Fruit fly (Drosophila melanogaster) whole organism, prepupa: ENCODE data around the gene CG2747.
A peak's percentile ranks its signal among the peaks of the same experiment; 100 is the strongest.

ENCODE experiments used
- Blimp-1 ChIP-seq: fragments of 200-800 bp; sonication (Bioruptor generic); optimal IDR thresholded peaks from 3 replicates; lab custom pipeline; 2017; ENCODE audit warnings: missing biosample characterization, missing genetic modification characterization, mild to moderate bottlenecking, moderate library complexity, missing genetic modification reagents
- CG10631 ChIP-seq: fragments of 200-800 bp; sonication (Bioruptor generic); optimal IDR thresholded peaks from 2 replicates; lab custom pipeline; 2016; ENCODE audit warnings: missing biosample characterization, missing genetic modification characterization
- CG10669 ChIP-seq: fragments of 200-800 bp; sonication (Bioruptor generic); optimal IDR thresholded peaks from 3 replicates; lab custom pipeline; 2018; ENCODE audit warnings: missing biosample characterization, mild to moderate bottlenecking, missing genetic modification characterization, moderate library complexity
- CG11762 ChIP-seq: fragments of 200-800 bp; sonication (Bioruptor generic); optimal IDR thresholded peaks from 3 replicates; lab custom pipeline; 2016; ENCODE audit warnings: missing biosample characterization, missing genetic modification characterization; ENCODE audit not compliant: insufficient read depth
- CG11902 ChIP-seq: fragments of 200-800 bp; sonication (Bioruptor generic); optimal IDR thresholded peaks from 3 replicates; lab custom pipeline; 2016; ENCODE audit warnings: missing biosample characterization, missing genetic modification characterization
- CG1621 ChIP-seq: fragments of 200-800 bp; sonication (Bioruptor generic); optimal IDR thresholded peaks from 3 replicates; lab custom pipeline; 2018; ENCODE audit warnings: missing biosample characterization, mild to moderate bottlenecking, missing genetic modification characterization
- CG16779 ChIP-seq: fragments of 200-800 bp; sonication (Bioruptor generic); optimal IDR thresholded peaks from 3 replicates; lab custom pipeline; 2017; ENCODE audit warnings: missing biosample characterization, mild to moderate bottlenecking, missing genetic modification characterization
- CG31627 ChIP-seq: fragments of 200-800 bp; sonication (Bioruptor generic); optimal IDR thresholded peaks from 3 replicates; lab custom pipeline; 2016; ENCODE audit warnings: missing biosample characterization, missing genetic modification characterization
- CG32006 ChIP-seq: fragments of 200-800 bp; sonication (Bioruptor generic); optimal IDR thresholded peaks from 3 replicates; lab custom pipeline; 2017; ENCODE audit warnings: missing biosample characterization, mild to moderate bottlenecking, missing genetic modification characterization
- CG3919 ChIP-seq: fragments of 200-800 bp; sonication (Bioruptor generic); optimal IDR thresholded peaks from 3 replicates; lab custom pipeline; 2016; ENCODE audit warnings: missing biosample characterization, missing genetic modification characterization
- CG4318 ChIP-seq: fragments of 200-800 bp; sonication (Bioruptor generic); optimal IDR thresholded peaks from 3 replicates; lab custom pipeline; 2017; ENCODE audit warnings: missing biosample characterization, mild to moderate bottlenecking, missing genetic modification characterization
- CG6163 ChIP-seq: fragments of 200-800 bp; sonication (Bioruptor generic); IDR thresholded peaks from 3 replicates; pipeline ENCODE4 v1.3.6; 2022; ENCODE audit warnings: missing biosample characterization, missing genetic modification characterization
- CG6808 ChIP-seq: fragments of 200-800 bp; sonication (Bioruptor generic); optimal IDR thresholded peaks from 3 replicates; lab custom pipeline; 2017; ENCODE audit warnings: missing biosample characterization, missing genetic modification characterization, mild to moderate bottlenecking, moderate library complexity, missing genetic modification reagents
- CG7368 ChIP-seq: fragments of 200-800 bp; sonication (Bioruptor generic); optimal IDR thresholded peaks from 3 replicates; lab custom pipeline; 2016; ENCODE audit warnings: missing biosample characterization, missing genetic modification characterization
- CG8319 ChIP-seq: fragments of 200-800 bp; sonication (Bioruptor generic); optimal IDR thresholded peaks from 3 replicates; lab custom pipeline; 2016; ENCODE audit warnings: missing biosample characterization, missing genetic modification characterization
- CG8632 ChIP-seq: fragments of 200-800 bp; sonication (Bioruptor generic); optimal IDR thresholded peaks from 3 replicates; lab custom pipeline; 2016; ENCODE audit warnings: missing biosample characterization, missing genetic modification characterization
- CG9139 ChIP-seq: fragments of 200-800 bp; sonication (Bioruptor generic); optimal IDR thresholded peaks from 3 replicates; lab custom pipeline; 2017; ENCODE audit warnings: missing biosample characterization, mild to moderate bottlenecking, missing genetic modification characterization
- Eip78C ChIP-seq: fragments of 200-800 bp; sonication (Bioruptor generic); peaks from one replicate; lab custom pipeline; 2016; ENCODE audit warnings: missing biosample characterization, missing genetic modification characterization
- Ets21C ChIP-seq: fragments of 200-800 bp; sonication (Bioruptor generic); optimal IDR thresholded peaks from 3 replicates; lab custom pipeline; 2016; ENCODE audit warnings: missing biosample characterization, missing genetic modification characterization
- Ets96B ChIP-seq: fragments of 200-800 bp; optimal IDR thresholded peaks from 2 replicates; lab custom pipeline; 2019; ENCODE audit warnings: missing biosample characterization, mild to moderate bottlenecking, missing genetic modification characterization, moderate library complexity
- Hr38 ChIP-seq: sonication (Bioruptor generic); optimal IDR thresholded peaks from 2 replicates; lab custom pipeline; 2016; ENCODE audit warnings: missing biosample characterization, missing genetic modification characterization
- Hr4 ChIP-seq: fragments of 200-800 bp; sonication (Bioruptor generic); optimal IDR thresholded peaks from 3 replicates; lab custom pipeline; 2016; ENCODE audit warnings: missing biosample characterization, missing genetic modification characterization
- Met ChIP-seq: fragments of 200-800 bp; sonication (Bioruptor generic); optimal IDR thresholded peaks from 3 replicates; lab custom pipeline; 2016; ENCODE audit warnings: missing biosample characterization, missing genetic modification characterization
- OdsH ChIP-seq: fragments of 200-800 bp; sonication (Bioruptor generic); optimal IDR thresholded peaks from 3 replicates; lab custom pipeline; 2016; ENCODE audit warnings: missing biosample characterization, missing genetic modification characterization
- Smox ChIP-seq: fragments of 200-800 bp; sonication (Bioruptor generic); optimal IDR thresholded peaks from 3 replicates; lab custom pipeline; 2016; ENCODE audit warnings: missing biosample characterization, missing genetic modification characterization
- Sox14 ChIP-seq: fragments of 200-800 bp; sonication (Bioruptor generic); optimal IDR thresholded peaks from 3 replicates; lab custom pipeline; 2016; ENCODE audit warnings: missing biosample characterization, missing genetic modification characterization
- acj6 ChIP-seq: fragments of 200-800 bp; sonication (Bioruptor generic); optimal IDR thresholded peaks from 3 replicates; lab custom pipeline; 2016; ENCODE audit warnings: missing biosample characterization, missing genetic modification characterization
- cyc ChIP-seq: fragments of 200-800 bp; sonication (Bioruptor generic); optimal IDR thresholded peaks from 3 replicates; lab custom pipeline; 2016; ENCODE audit warnings: missing biosample characterization, missing genetic modification characterization
- esn ChIP-seq: fragments of 200-800 bp; sonication (Bioruptor generic); optimal IDR thresholded peaks from 2 replicates; lab custom pipeline; 2016; ENCODE audit warnings: missing biosample characterization, mild to moderate bottlenecking, missing genetic modification characterization, moderate library complexity
- fd59A ChIP-seq: fragments of 200-800 bp; sonication (Bioruptor generic); optimal IDR thresholded peaks from 2 replicates; lab custom pipeline; 2017; ENCODE audit warnings: missing biosample characterization, mild to moderate bottlenecking, missing genetic modification characterization, missing genetic modification reagents
- fd85E ChIP-seq: fragments of 200-800 bp; sonication (Bioruptor generic); optimal IDR thresholded peaks from 3 replicates; lab custom pipeline; 2016; ENCODE audit warnings: missing biosample characterization, missing genetic modification characterization
- fkh ChIP-seq: fragments of 200-800 bp; sonication (Bioruptor generic); optimal IDR thresholded peaks from 3 replicates; lab custom pipeline; 2017; ENCODE audit warnings: missing biosample characterization, mild to moderate bottlenecking, missing genetic modification characterization, moderate library complexity
- lz ChIP-seq: fragments of 200-800 bp; sonication (Bioruptor generic); optimal IDR thresholded peaks from 3 replicates; lab custom pipeline; 2016; ENCODE audit warnings: missing biosample characterization, missing genetic modification characterization
- net ChIP-seq: fragments of 200-800 bp; sonication (Bioruptor generic); optimal IDR thresholded peaks from 3 replicates; lab custom pipeline; 2016; ENCODE audit warnings: missing biosample characterization, missing genetic modification characterization
- pdm3 ChIP-seq: fragments of 200-800 bp; sonication (Bioruptor generic); optimal IDR thresholded peaks from 3 replicates; lab custom pipeline; 2016; ENCODE audit warnings: missing biosample characterization, missing genetic modification characterization
- salr ChIP-seq, 2 experiments: fragments of 200-800 bp; sonication (Bioruptor generic); optimal IDR thresholded peaks; 3 replicates each; lab custom pipeline; 2016 to 2018; ENCODE audit warnings: missing biosample characterization in 2 of 2, missing genetic modification characterization in 2 of 2, mild to moderate bottlenecking in 1 of 2
- spab ChIP-seq: fragments of 200-800 bp; sonication (Bioruptor generic); optimal IDR thresholded peaks from 2 replicates; lab custom pipeline; 2017; ENCODE audit warnings: missing biosample characterization, mild to moderate bottlenecking, missing genetic modification characterization, missing genetic modification reagents
- topi ChIP-seq: fragments of 200-800 bp; sonication (Bioruptor generic); optimal IDR thresholded peaks from 3 replicates; lab custom pipeline; 2016; ENCODE audit warnings: missing biosample characterization, missing genetic modification characterization

CG2747 gene

DNA sequence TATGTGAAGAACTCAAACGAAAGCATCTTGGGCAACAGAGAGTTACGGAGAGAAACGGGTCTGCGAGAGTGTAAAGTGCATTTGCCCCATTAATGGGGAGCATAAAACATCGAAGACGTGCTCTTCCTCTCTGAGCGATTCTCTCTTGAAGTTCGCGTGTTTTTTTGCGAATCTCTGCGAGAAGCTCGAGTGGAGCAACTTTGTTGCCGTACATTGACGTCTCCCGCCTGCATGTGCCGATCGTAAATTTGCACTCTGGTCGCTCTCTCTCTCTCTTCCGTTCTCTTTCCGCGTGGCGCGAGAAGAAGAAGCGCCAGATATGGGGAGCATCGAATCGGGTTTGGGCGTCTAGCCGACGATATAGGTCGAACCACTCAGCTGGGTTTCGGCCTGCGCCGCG lies 62.8 kb downstream of the CG2747 start (continued):
- TF ChIP-seq pdm3 (GFP tag; lab: Kevin White, UChicago), result no peak
- TF ChIP-seq lz (GFP tag; lab: Kevin White, UChicago), result no peak
- TF ChIP-seq CG7368 (GFP tag; lab: Kevin White, UChicago), result no peak
- TF ChIP-seq CG16779 (tag; lab: Kevin White, UChicago), result peak; percentile 46
- no peak for TF ChIP-seq CG8632 (GFP tag; lab: Kevin White, UChicago)
- no peak for TF ChIP-seq spab
- no peak for TF ChIP-seq topi (GFP tag; lab: Kevin White, UChicago)
- no peak for TF ChIP-seq net (GFP tag; lab: Kevin White, UChicago)
- TF ChIP-seq Sox14 (GFP tag; lab: Kevin White, UChicago), result no peak
- TF ChIP-seq CG10669 (GFP tag; lab: Kevin White, UChicago), result no peak
- TF ChIP-seq CG1621, result no peak
- no peak for TF ChIP-seq CG32006
- TF ChIP-seq Blimp-1, result no peak
- TF ChIP-seq CG8319 (GFP tag; lab: Kevin White, UChicago), result no peak
- TF ChIP-seq Hr38 (GFP tag; lab: Kevin White, UChicago), result no peak
- TF ChIP-seq CG11762 (GFP tag; lab: Kevin White, UChicago), result no peak
- TF ChIP-seq CG9139 (GFP tag; lab: Kevin White, UChicago), result peak; percentile 56
- no peak for TF ChIP-seq fkh (GFP tag; lab: Kevin White, UChicago)
- no peak for TF ChIP-seq Ets21C (GFP tag; lab: Kevin White, UChicago)
- TF ChIP-seq fd85E (GFP tag; lab: Kevin White, UChicago), result no peak
- TF ChIP-seq CG6163, result peak; percentile 49; the same call in 1 of the 3 replicates
- no peak for TF ChIP-seq fd59A (GFP tag; lab: Kevin White, UChicago)
- no peak for TF ChIP-seq acj6

dm6 chr3R:7967347-7967746 lies 63.2 kb downstream of the CG2747 start, which contains the start of gene dsx:
TSS of gene dsx (minus strand) at chr3R:7967408.
- peak; percentile 38 for TF ChIP-seq Hr4 (GFP tag; lab: Kevin White, UChicago)
- peak; percentile 85 for TF ChIP-seq Eip78C (GFP tag; lab: Kevin White, UChicago)
- TF ChIP-seq CG11902, result peak; percentile 16
- no peak for TF ChIP-seq CG3919 (GFP tag; lab: Kevin White, UChicago)
- peak; percentile 38 for TF ChIP-seq Smox (GFP tag; lab: Kevin White, UChicago)
- peak; percentile 29 for TF ChIP-seq pdm3 (GFP tag; lab: Kevin White, UChicago)
- TF ChIP-seq CG4318 (GFP tag; lab: Kevin White, UChicago), result peak; percentile 52
- TF ChIP-seq topi (GFP tag; lab: Kevin White, UChicago), result peak; percentile 5
- peak in 1 of 2 experiments; percentile 72 for TF ChIP-seq salr (GFP tag; optimal IDR thresholded peaks at IDR 0.05; lab: Kevin White, UChicago)
- no peak for TF ChIP-seq Sox14 (GFP tag; lab: Kevin White, UChicago)
- no peak for TF ChIP-seq Blimp-1
- peak; percentile 30 for TF ChIP-seq CG10631
- peak; percentile 49 for TF ChIP-seq esn (GFP tag; lab: Kevin White, UChicago)
- TF ChIP-seq lz (GFP tag; lab: Kevin White, UChicago), result peak; percentile 29
- peak; percentile 49 for TF ChIP-seq CG31627 (GFP tag; lab: Kevin White, UChicago)
- peak; percentile 5 for TF ChIP-seq acj6
- TF ChIP-seq Ets96B (tag; lab: Kevin White, UChicago), result no peak
- peak; percentile 6 for TF ChIP-seq cyc
- TF ChIP-seq fd59A (GFP tag; lab: Kevin White, UChicago), result peak; percentile 30
- TF ChIP-seq CG6808 (GFP tag; lab: Kevin White, UChicago), result peak; percentile 35
- peak; percentile 6 for TF ChIP-seq OdsH (GFP tag; lab: Kevin White, UChicago)
- peak; percentile 67 for TF ChIP-seq CG32006
- no peak for TF ChIP-seq net (GFP tag; lab: Kevin White, UChicago)
- TF ChIP-seq Met (GFP tag; lab: Kevin White, UChicago), result peak; percentile 35
